Worm (Caenorhabditis elegans) whole organism, early embryonic: ENCODE data around the gene col-92.
"Not testable (repeated sequence)": the region's sequence is repeated elsewhere in the genome, so short reads cannot be mapped to it uniquely, and the experiment has no call there.

ENCODE experiments used
- B0310.2 ChIP-seq: sonication (generic microtip); optimal IDR thresholded peaks from 2 replicates; lab custom pipeline; 2016; ENCODE audit warnings: mild to moderate bottlenecking, missing genetic modification characterization, missing compliant biosample characterization
- F13C5.2 ChIP-seq: sonication (generic microtip); optimal IDR thresholded peaks from 2 replicates; lab custom pipeline; 2017; ENCODE audit warnings: mild to moderate bottlenecking, missing genetic modification characterization, inconsistent platforms, missing compliant biosample characterization
- aly-1 ChIP-seq: sonication (generic microtip); optimal IDR thresholded peaks from 2 replicates; lab custom pipeline; 2016; ENCODE audit warnings: missing genetic modification characterization, missing compliant biosample characterization
- ama-1 ChIP-seq: fragments of 150-350 bp; optimal IDR thresholded peaks from 2 replicates; lab custom pipeline; 2014
- ceh-13 ChIP-seq: fragments of 200-800 bp; sonication (Bioruptor generic); optimal IDR thresholded peaks from 2 replicates; lab custom pipeline; 2018; ENCODE audit warnings: mild to moderate bottlenecking, missing genetic modification characterization, missing compliant biosample characterization
- ceh-36 ChIP-seq: sonication (generic microtip); optimal IDR thresholded peaks from 2 replicates; lab custom pipeline; 2016; ENCODE audit warnings: missing genetic modification characterization, inconsistent platforms, missing compliant biosample characterization
- ets-7 ChIP-seq: sonication (generic microtip); optimal IDR thresholded peaks from 2 replicates; lab custom pipeline; 2016; ENCODE audit warnings: missing genotype, missing genetic modification characterization, missing compliant biosample characterization
- flt-1 ChIP-seq: fragments of 200-800 bp; sonication (Bioruptor generic); IDR thresholded peaks from 2 replicates; pipeline ENCODE4 v1.3.6; 2022; ENCODE audit warnings: missing genetic modification characterization, missing compliant biosample characterization
- hmbx-1 ChIP-seq: sonication (generic microtip); optimal IDR thresholded peaks from 2 replicates; lab custom pipeline; 2016; ENCODE audit warnings: mild to moderate bottlenecking, missing genetic modification characterization, missing compliant biosample characterization
- hmg-4 ChIP-seq: fragments of 200-800 bp; sonication (Bioruptor generic); optimal IDR thresholded peaks from 2 replicates; lab custom pipeline; 2018; ENCODE audit warnings: mild to moderate bottlenecking, missing genetic modification characterization, missing compliant biosample characterization
- hnd-1 ChIP-seq: sonication (generic microtip); optimal IDR thresholded peaks from 2 replicates; lab custom pipeline; 2016; ENCODE audit warnings: missing genetic modification characterization, missing compliant biosample characterization
- pes-1 ChIP-seq: fragments of 200-800 bp; sonication (Bioruptor generic); IDR thresholded peaks from 2 replicates; pipeline ENCODE4 v1.3.6; 2022; ENCODE audit warnings: missing genetic modification reagents, missing genetic modification characterization, missing compliant biosample characterization
- scrt-1 ChIP-seq: fragments of 200-800 bp; sonication (Bioruptor generic); IDR thresholded peaks from 2 replicates; pipeline ENCODE4 v1.3.6; 2022; ENCODE audit warnings: missing genetic modification characterization, missing compliant biosample characterization
- sea-1 ChIP-seq: fragments of 200-800 bp; sonication (Bioruptor generic); conservative IDR thresholded peaks from 2 replicates; pipeline ENCODE4 v1.3.6; 2022; ENCODE audit warnings: missing genetic modification characterization, missing compliant biosample characterization
- tbx-11 ChIP-seq: fragments of 200-800 bp; sonication (Bioruptor generic); IDR thresholded peaks from 2 replicates; pipeline ENCODE4 v1.3.6; 2022; ENCODE audit warnings: missing genetic modification characterization, missing compliant biosample characterization
- tbx-37 ChIP-seq: fragments of 200-800 bp; sonication (Bioruptor generic); conservative IDR thresholded peaks from 2 replicates; pipeline ENCODE4 v1.3.6; 2022; ENCODE audit warnings: missing genetic modification reagents, missing genetic modification characterization, missing compliant biosample characterization
- tra-4 ChIP-seq: sonication (generic microtip); optimal IDR thresholded peaks from 2 replicates; lab custom pipeline; 2017; ENCODE audit warnings: missing genetic modification characterization, missing compliant biosample characterization

col-92 gene

DNA sequence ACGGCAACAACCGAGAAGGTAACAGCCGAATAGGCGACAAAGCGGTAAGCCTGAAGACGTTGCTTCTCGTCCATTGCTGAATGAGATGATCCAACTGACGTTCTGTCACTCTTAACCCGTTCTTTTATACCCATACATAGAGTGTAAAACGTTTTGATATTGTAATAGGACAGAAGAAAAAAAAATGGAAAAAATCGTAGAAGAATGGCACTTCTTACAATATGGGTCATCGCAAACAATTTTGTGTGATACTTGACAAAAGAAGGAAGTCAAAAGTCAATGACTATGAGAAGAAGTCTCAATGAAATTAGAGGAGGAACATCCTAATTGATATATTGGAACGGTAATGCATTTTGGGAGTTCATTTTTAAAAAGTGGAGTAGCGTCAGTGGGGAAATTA is at the start of gene col-92:
Gene col-92, minus strand, starts transcription at position 101 of the 400 bp plus-strand sequence.
- TF ChIP-seq hnd-1 (no peak), tbx-11 (GFP tag; lab: Robert Waterston, UW) (no peak), scrt-1 (GFP tag; lab: Robert Waterston, UW) (no peak), ceh-13 (no peak), tra-4 (tag; lab: Kevin White, UChicago) (no peak), ets-7 (tag; lab: Kevin White, UChicago) (no peak), hmg-4 (GFP tag; lab: Kevin White, UChicago) (no peak), aly-1 (tag; lab: Kevin White, UChicago) (no peak), F13C5.2 (tag; lab: Kevin White, UChicago) (no peak), sea-1 (GFP tag; lab: Robert Waterston, UW) (no peak), ceh-36 (no peak), ama-1 (lab: Kevin White, UChicago) (no peak)

DNA sequence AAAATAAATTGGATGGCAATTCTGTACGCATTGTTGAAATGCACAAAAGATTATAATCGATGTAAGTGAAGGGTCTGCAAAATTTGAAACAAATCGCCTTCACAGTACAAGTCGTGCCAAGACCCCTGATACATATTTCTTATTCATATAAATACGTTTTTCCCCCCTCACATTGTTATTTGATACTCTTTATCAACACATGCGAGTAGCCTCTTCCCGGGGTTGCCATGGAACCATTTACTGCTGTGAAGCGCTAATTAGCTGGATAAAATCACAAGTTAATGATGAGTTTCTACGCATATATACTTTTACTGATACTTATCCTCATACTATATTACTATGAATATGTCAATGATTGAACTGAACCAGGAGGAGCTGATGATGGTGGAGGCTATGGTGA is 48.3 kb upstream of the col-92 start, which contains the start of gene Y48A6B.14:
Gene Y48A6B.14, plus strand, starts transcription at position 301 of the 400 bp plus-strand sequence.
- TF ChIP-seq sea-1 (GFP tag; lab: Robert Waterston, UW): no peak
- no peak for TF ChIP-seq hmbx-1 (tag; lab: Kevin White, UChicago)
- TF ChIP-seq ceh-36: no peak

- TF ChIP-seq ceh-13; scrt-1 (GFP tag; lab: Robert Waterston, UW); ceh-36: not testable (repeated sequence)
These were observed 46.3 kb upstream of the col-92 start, which contains the start of gene Y48A6B.8 for ce11 chrIII:11029337-11029736. Y48A6B.8 (minus strand) TSS chrIII:11029437.

DNA sequence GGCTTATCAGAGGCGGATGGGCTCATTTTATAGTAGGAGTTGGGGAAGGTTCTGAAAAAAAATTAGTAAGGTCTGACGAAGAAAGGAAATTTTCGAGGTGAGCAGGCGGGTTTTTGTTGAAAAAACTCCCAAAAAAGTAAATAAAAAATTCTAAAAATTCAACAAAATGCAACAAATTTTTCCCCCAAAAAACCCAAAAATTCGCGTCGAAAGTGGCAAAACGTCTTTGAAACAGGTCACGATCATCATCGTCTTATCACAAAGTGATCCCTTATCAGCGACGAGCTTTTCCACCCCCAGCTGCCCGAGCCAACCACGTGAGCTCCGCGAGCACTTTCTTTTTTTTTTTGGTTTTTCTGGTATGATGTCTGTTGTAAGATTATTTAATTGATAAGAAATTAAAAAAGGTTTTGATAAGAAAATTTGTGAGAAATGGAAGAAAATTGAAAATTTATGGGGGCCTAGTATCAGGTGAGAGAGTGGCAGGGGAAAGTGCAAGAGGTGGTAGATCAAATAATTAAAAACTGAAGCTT is 43.5 kb upstream of the col-92 start, which contains the start of gene Y48A6B.7:
Gene Y48A6B.7, minus strand, starts transcription at position 51 of the 533 bp plus-strand sequence.
- TF ChIP-seq ceh-36 (no peak), hmbx-1 (tag; lab: Kevin White, UChicago) (no peak), tbx-37 (GFP tag; lab: Robert Waterston, UW) (no peak), aly-1 (tag; lab: Kevin White, UChicago) (no peak), scrt-1 (GFP tag; lab: Robert Waterston, UW) (no peak), hmg-4 (GFP tag; lab: Kevin White, UChicago) (no peak), pes-1 (no peak), B0310.2 (tag; lab: Kevin White, UChicago) (no peak), ets-7 (tag; lab: Kevin White, UChicago) (no peak), F13C5.2 (tag; lab: Kevin White, UChicago) (no peak)

DNA sequence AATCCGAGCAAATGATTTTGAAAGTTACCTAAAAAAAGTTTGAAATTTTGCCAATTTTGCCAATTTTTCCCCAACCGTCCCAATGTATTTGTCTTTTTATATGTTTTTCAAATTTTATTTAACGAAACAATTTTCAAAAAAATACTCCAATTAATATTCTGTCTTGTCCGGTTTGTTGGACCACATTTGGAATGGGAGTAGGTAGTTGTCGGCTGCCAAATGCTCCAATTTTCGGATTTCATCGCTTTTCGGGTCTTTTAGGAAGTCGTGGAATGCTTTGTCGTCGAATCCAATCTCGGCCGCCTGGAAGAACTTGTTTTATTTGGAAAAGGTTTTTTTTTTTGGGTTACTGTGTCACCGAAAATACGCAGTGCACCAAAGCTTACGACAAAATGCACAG is 42.1 kb upstream of the col-92 start:
- TF ChIP-seq hnd-1: no peak
- no peak for TF ChIP-seq tra-4 (tag; lab: Kevin White, UChicago)
- TF ChIP-seq aly-1 (tag; lab: Kevin White, UChicago): no peak
- no peak for TF ChIP-seq ets-7 (tag; lab: Kevin White, UChicago)
- TF ChIP-seq scrt-1 (GFP tag; lab: Robert Waterston, UW): no peak
- TF ChIP-seq pes-1: no peak
- no peak for TF ChIP-seq flt-1 (GFP tag; lab: Robert Waterston, UW)
- TF ChIP-seq ama-1 (lab: Kevin White, UChicago): no peak
- no peak for TF ChIP-seq F13C5.2 (tag; lab: Kevin White, UChicago)
- TF ChIP-seq ceh-36: no peak
- no peak for TF ChIP-seq hmg-4 (GFP tag; lab: Kevin White, UChicago)
- TF ChIP-seq ceh-13: no peak
- no peak for TF ChIP-seq B0310.2 (tag; lab: Kevin White, UChicago)
- no peak for TF ChIP-seq hmbx-1 (tag; lab: Kevin White, UChicago)
- no peak for TF ChIP-seq sea-1 (GFP tag; lab: Robert Waterston, UW)

ce11 chrIII:11022278-11022677 is 39.2 kb upstream of the col-92 start:
- no peak for TF ChIP-seq ceh-13
- TF ChIP-seq tbx-37 (GFP tag; lab: Robert Waterston, UW): no peak
- no peak for TF ChIP-seq scrt-1 (GFP tag; lab: Robert Waterston, UW)
- no peak for TF ChIP-seq aly-1 (tag; lab: Kevin White, UChicago)
- TF ChIP-seq pes-1: no peak
- TF ChIP-seq hmbx-1 (tag; lab: Kevin White, UChicago): no peak
- no peak for TF ChIP-seq ama-1 (lab: Kevin White, UChicago)
- TF ChIP-seq hmg-4 (GFP tag; lab: Kevin White, UChicago): no peak

DNA sequence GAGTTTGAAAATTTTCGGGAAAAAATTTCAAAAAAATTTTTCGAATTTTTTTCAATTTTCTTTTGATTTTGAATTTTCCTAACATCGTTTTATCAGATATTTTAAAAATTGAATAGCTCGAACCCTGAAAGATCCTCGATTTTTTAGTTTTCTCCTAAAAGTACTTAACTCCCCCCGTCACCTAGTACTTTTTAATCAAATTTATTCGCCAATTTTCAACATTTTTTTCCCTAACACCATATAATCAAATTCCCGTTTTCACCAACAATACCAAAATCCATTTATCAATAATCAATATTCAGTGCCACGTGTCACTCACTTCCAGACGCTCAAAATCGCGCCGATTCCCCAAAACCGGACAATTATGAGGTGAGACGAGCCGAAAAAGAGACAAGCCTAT is 29.2 kb upstream of the col-92 start, which contains the start of gene kvs-4:
Gene kvs-4, plus strand, starts transcription at position 301 of the 400 bp plus-strand sequence.
- no peak for TF ChIP-seq B0310.2 (tag; lab: Kevin White, UChicago)
- TF ChIP-seq ceh-36: no peak
- no peak for TF ChIP-seq flt-1 (GFP tag; lab: Robert Waterston, UW)
- no peak for TF ChIP-seq hnd-1
- TF ChIP-seq hmbx-1 (tag; lab: Kevin White, UChicago): no peak
- no peak for TF ChIP-seq tbx-37 (GFP tag; lab: Robert Waterston, UW)
- no peak for TF ChIP-seq ama-1 (lab: Kevin White, UChicago)

ce11 chrIII:11010597-11010996 is 27.5 kb upstream of the col-92 start:
- no peak for TF ChIP-seq ceh-13
- no peak for TF ChIP-seq ama-1 (lab: Kevin White, UChicago)
- TF ChIP-seq scrt-1 (GFP tag; lab: Robert Waterston, UW): no peak
- TF ChIP-seq flt-1 (GFP tag; lab: Robert Waterston, UW): no peak
- no peak for TF ChIP-seq tbx-37 (GFP tag; lab: Robert Waterston, UW)
- no peak for TF ChIP-seq tbx-11 (GFP tag; lab: Robert Waterston, UW)
